Worm (Caenorhabditis elegans) whole organism, early embryonic: Measurements from ENCODE around the gene srw-95.

Experiments used
- B0310.2 ChIP-seq: sonication (generic microtip); optimal IDR thresholded peaks from 2 replicates; lab custom pipeline; 2016; ENCODE audit warnings: mild to moderate bottlenecking, missing genetic modification characterization, missing compliant biosample characterization
- F13C5.2 ChIP-seq: sonication (generic microtip); optimal IDR thresholded peaks from 2 replicates; lab custom pipeline; 2017; ENCODE audit warnings: mild to moderate bottlenecking, missing genetic modification characterization, inconsistent platforms, missing compliant biosample characterization
- aly-1 ChIP-seq: sonication (generic microtip); optimal IDR thresholded peaks from 2 replicates; lab custom pipeline; 2016; ENCODE audit warnings: missing genetic modification characterization, missing compliant biosample characterization
- ama-1 ChIP-seq: fragments of 150-350 bp; optimal IDR thresholded peaks from 2 replicates; lab custom pipeline; 2014
- ceh-13 ChIP-seq: fragments of 200-800 bp; sonication (Bioruptor generic); optimal IDR thresholded peaks from 2 replicates; lab custom pipeline; 2018; ENCODE audit warnings: mild to moderate bottlenecking, missing genetic modification characterization, missing compliant biosample characterization
- ceh-36 ChIP-seq: sonication (generic microtip); optimal IDR thresholded peaks from 2 replicates; lab custom pipeline; 2016; ENCODE audit warnings: missing genetic modification characterization, inconsistent platforms, missing compliant biosample characterization
- ets-7 ChIP-seq: sonication (generic microtip); optimal IDR thresholded peaks from 2 replicates; lab custom pipeline; 2016; ENCODE audit warnings: missing genotype, missing genetic modification characterization, missing compliant biosample characterization
- flt-1 ChIP-seq: fragments of 200-800 bp; sonication (Bioruptor generic); IDR thresholded peaks from 2 replicates; pipeline ENCODE4 v1.3.6; 2022; ENCODE audit warnings: missing genetic modification characterization, missing compliant biosample characterization
- hmbx-1 ChIP-seq: sonication (generic microtip); optimal IDR thresholded peaks from 2 replicates; lab custom pipeline; 2016; ENCODE audit warnings: mild to moderate bottlenecking, missing genetic modification characterization, missing compliant biosample characterization
- hmg-4 ChIP-seq: fragments of 200-800 bp; sonication (Bioruptor generic); optimal IDR thresholded peaks from 2 replicates; lab custom pipeline; 2018; ENCODE audit warnings: mild to moderate bottlenecking, missing genetic modification characterization, missing compliant biosample characterization
- hnd-1 ChIP-seq: sonication (generic microtip); optimal IDR thresholded peaks from 2 replicates; lab custom pipeline; 2016; ENCODE audit warnings: missing genetic modification characterization, missing compliant biosample characterization
- pes-1 ChIP-seq: fragments of 200-800 bp; sonication (Bioruptor generic); IDR thresholded peaks from 2 replicates; pipeline ENCODE4 v1.3.6; 2022; ENCODE audit warnings: missing genetic modification reagents, missing genetic modification characterization, missing compliant biosample characterization
- scrt-1 ChIP-seq: fragments of 200-800 bp; sonication (Bioruptor generic); IDR thresholded peaks from 2 replicates; pipeline ENCODE4 v1.3.6; 2022; ENCODE audit warnings: missing genetic modification characterization, missing compliant biosample characterization
- sea-1 ChIP-seq: fragments of 200-800 bp; sonication (Bioruptor generic); conservative IDR thresholded peaks from 2 replicates; pipeline ENCODE4 v1.3.6; 2022; ENCODE audit warnings: missing genetic modification characterization, missing compliant biosample characterization
- tbx-11 ChIP-seq: fragments of 200-800 bp; sonication (Bioruptor generic); IDR thresholded peaks from 2 replicates; pipeline ENCODE4 v1.3.6; 2022; ENCODE audit warnings: missing genetic modification characterization, missing compliant biosample characterization
- tbx-37 ChIP-seq: fragments of 200-800 bp; sonication (Bioruptor generic); conservative IDR thresholded peaks from 2 replicates; pipeline ENCODE4 v1.3.6; 2022; ENCODE audit warnings: missing genetic modification reagents, missing genetic modification characterization, missing compliant biosample characterization
- tra-4 ChIP-seq: sonication (generic microtip); optimal IDR thresholded peaks from 2 replicates; lab custom pipeline; 2017; ENCODE audit warnings: missing genetic modification characterization, missing compliant biosample characterization

Gene srw-95

ce11 chrIV:4811863-4812262 lies at the start of gene srw-95:
srw-95 (plus strand) TSS chrIV:4812075.
- TF ChIP-seq pes-1 (GFP tag; lab: Robert Waterston, UW) (no peak), tra-4 (tag; lab: Kevin White, UChicago) (no peak), ceh-36 (no peak), hnd-1 (tag; lab: Kevin White, UChicago) (no peak), hmg-4 (GFP tag; lab: Kevin White, UChicago) (no peak), flt-1 (no peak)

DNA sequence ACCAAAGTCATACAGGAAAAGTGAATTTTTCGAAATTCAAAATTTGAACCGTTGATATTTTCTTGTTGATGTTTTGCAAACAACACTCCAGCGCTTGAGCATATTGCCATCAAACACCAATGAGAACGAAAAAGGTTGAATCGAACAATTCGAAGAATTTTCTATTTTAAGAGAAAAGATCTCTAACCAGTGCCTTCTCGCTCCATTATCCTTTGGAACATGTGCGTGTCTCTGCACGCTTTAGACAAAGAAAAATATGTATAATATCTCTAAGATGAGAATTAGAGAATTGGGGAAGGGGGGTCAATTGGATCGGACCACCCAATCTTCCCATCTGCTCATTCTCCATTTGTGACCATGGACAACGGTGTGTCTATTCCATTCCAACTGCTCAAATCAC lies 48.0 kb upstream of the srw-95 start, which contains the start of gene Y17G9B.2:
Y17G9B.2 (plus strand) TSS at position 301 of the 400 bp plus-strand sequence.
- TF ChIP-seq pes-1 (GFP tag; lab: Robert Waterston, UW) (no peak), tra-4 (tag; lab: Kevin White, UChicago) (no peak), scrt-1 (GFP tag; lab: Robert Waterston, UW) (no peak), B0310.2 (no peak), ets-7 (no peak), hmg-4 (GFP tag; lab: Kevin White, UChicago) (no peak), ama-1 (lab: Kevin White, UChicago) (no peak), hmbx-1 (tag; lab: Kevin White, UChicago) (no peak), sea-1 (GFP tag; lab: Robert Waterston, UW) (no peak), hnd-1 (tag; lab: Kevin White, UChicago) (no peak), ceh-36 (no peak), tbx-11 (GFP tag; lab: Robert Waterston, UW) (no peak), aly-1 (no peak), ceh-13 (GFP tag; lab: Kevin White, UChicago) (no peak), flt-1 (no peak), tbx-37 (GFP tag; lab: Robert Waterston, UW) (no peak), F13C5.2 (tag; lab: Kevin White, UChicago) (no peak)

DNA sequence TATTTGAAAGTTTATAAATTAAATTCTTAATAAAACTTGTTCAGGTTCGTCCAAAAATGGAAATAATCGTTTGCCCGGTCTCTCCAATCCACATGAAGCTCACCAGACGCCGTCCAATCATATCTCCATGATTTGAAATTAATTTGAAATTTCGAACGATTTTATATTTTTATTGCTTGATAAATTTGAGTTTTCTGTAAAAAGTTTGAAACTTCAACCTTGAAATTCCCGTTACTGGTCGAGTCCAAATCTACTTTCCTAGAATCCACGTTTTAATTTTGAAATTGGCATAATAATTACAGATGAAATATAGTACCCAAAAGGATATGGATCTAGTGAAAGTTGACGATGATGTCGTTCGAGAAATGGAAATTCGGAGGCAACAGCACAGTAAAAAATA lies 47.5 kb upstream of the srw-95 start, which contains the start of gene npp-26:
npp-26 (plus strand) TSS at position 301 of the 400 bp plus-strand sequence.
- no peak for TF ChIP-seq aly-1
- TF ChIP-seq ets-7: no peak
- no peak for TF ChIP-seq pes-1 (GFP tag; lab: Robert Waterston, UW)
- TF ChIP-seq hmbx-1 (tag; lab: Kevin White, UChicago): no peak
- TF ChIP-seq sea-1 (GFP tag; lab: Robert Waterston, UW): no peak
- no peak for TF ChIP-seq tbx-37 (GFP tag; lab: Robert Waterston, UW)
- no peak for TF ChIP-seq hmg-4 (GFP tag; lab: Kevin White, UChicago)
- no peak for TF ChIP-seq tbx-11 (GFP tag; lab: Robert Waterston, UW)

ce11 chrIV:4771792-4772191 lies 40.1 kb upstream of the srw-95 start, which contains the start of gene R11E3.2:
R11E3.2 (plus strand) TSS chrIV:4772092.
- TF ChIP-seq hnd-1 (tag; lab: Kevin White, UChicago) (no peak), pes-1 (GFP tag; lab: Robert Waterston, UW) (no peak), tbx-37 (GFP tag; lab: Robert Waterston, UW) (no peak), tbx-11 (GFP tag; lab: Robert Waterston, UW) (no peak), tra-4 (tag; lab: Kevin White, UChicago) (no peak), ceh-13 (GFP tag; lab: Kevin White, UChicago) (no peak), ama-1 (lab: Kevin White, UChicago) (no peak), aly-1 (no peak), hmbx-1 (tag; lab: Kevin White, UChicago) (no peak)

ce11 chrIV:4776001-4776400 lies 35.9 kb upstream of the srw-95 start, which contains the start of gene R11E3.19:
R11E3.19 (minus strand) TSS chrIV:4776101.
- TF ChIP-seq sea-1 (GFP tag; lab: Robert Waterston, UW) (no peak), tra-4 (tag; lab: Kevin White, UChicago) (no peak), ets-7 (no peak), hmbx-1 (tag; lab: Kevin White, UChicago) (no peak)

- no peak for TF ChIP-seq ets-7
- TF ChIP-seq pes-1 (GFP tag; lab: Robert Waterston, UW): no peak
- TF ChIP-seq ceh-13 (GFP tag; lab: Kevin White, UChicago): no peak
- TF ChIP-seq ama-1 (lab: Kevin White, UChicago): no peak
- no peak for TF ChIP-seq hmbx-1 (tag; lab: Kevin White, UChicago)
- TF ChIP-seq scrt-1 (GFP tag; lab: Robert Waterston, UW): no peak
- no peak for TF ChIP-seq B0310.2
- TF ChIP-seq hmg-4 (GFP tag; lab: Kevin White, UChicago): no peak
- TF ChIP-seq tbx-37 (GFP tag; lab: Robert Waterston, UW): no peak
- TF ChIP-seq tbx-11 (GFP tag; lab: Robert Waterston, UW): no peak
- TF ChIP-seq sea-1 (GFP tag; lab: Robert Waterston, UW): no peak
- TF ChIP-seq aly-1: no peak
- no peak for TF ChIP-seq F13C5.2 (tag; lab: Kevin White, UChicago)
- TF ChIP-seq tra-4 (tag; lab: Kevin White, UChicago): no peak
- TF ChIP-seq flt-1: no peak
- no peak for TF ChIP-seq hnd-1 (tag; lab: Kevin White, UChicago)
Measured at ce11 chrIV:4776501-4776900, 35.4 kb upstream of the srw-95 start.

DNA sequence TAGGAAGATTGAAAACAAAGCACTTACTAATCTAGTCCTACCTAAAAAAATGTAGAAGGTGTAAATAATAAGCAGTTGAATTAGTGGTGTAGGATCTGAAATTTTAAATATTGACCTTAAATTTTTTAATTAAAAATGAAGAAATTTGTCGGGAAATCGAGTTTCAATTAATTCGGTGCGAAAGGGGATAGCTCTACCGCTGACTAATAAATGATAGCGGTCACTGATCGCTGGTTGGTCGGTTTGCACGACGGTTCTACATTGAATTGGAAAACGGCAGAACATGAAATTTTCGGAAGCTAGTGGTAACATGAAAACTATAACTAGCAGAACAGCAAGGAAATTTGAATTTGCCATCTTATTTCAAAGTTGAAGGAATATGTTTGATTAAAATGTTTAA lies 31.7 kb upstream of the srw-95 start, which contains the start of gene set-15:
set-15 (minus strand) TSS at position 101 of the 400 bp plus-strand sequence.
- TF ChIP-seq ama-1 (lab: Kevin White, UChicago) (no peak), flt-1 (no peak), tra-4 (tag; lab: Kevin White, UChicago) (no peak), hnd-1 (tag; lab: Kevin White, UChicago) (no peak), sea-1 (GFP tag; lab: Robert Waterston, UW) (no peak), B0310.2 (no peak), tbx-11 (GFP tag; lab: Robert Waterston, UW) (no peak), aly-1 (no peak), ets-7 (no peak), F13C5.2 (tag; lab: Kevin White, UChicago) (no peak), ceh-13 (GFP tag; lab: Kevin White, UChicago) (no peak), scrt-1 (GFP tag; lab: Robert Waterston, UW) (no peak), pes-1 (GFP tag; lab: Robert Waterston, UW) (no peak), ceh-36 (no peak)
